Worm (Caenorhabditis elegans) whole organism, midembryonic: ENCODE results near the gene srlf-11.

Source experiments
- flt-1 ChIP-seq: fragments of 200-800 bp; sonication (Bioruptor generic); IDR thresholded peaks from 2 replicates; pipeline ENCODE4 v1.3.6; 2022; ENCODE audit warnings: missing genetic modification characterization, missing compliant biosample characterization
- tab-1 ChIP-seq: fragments of 200-800 bp; sonication (Bioruptor generic); IDR thresholded peaks from 2 replicates; pipeline ENCODE4 v1.3.6; 2022; ENCODE audit warnings: missing genetic modification characterization, missing compliant biosample characterization

DNA sequence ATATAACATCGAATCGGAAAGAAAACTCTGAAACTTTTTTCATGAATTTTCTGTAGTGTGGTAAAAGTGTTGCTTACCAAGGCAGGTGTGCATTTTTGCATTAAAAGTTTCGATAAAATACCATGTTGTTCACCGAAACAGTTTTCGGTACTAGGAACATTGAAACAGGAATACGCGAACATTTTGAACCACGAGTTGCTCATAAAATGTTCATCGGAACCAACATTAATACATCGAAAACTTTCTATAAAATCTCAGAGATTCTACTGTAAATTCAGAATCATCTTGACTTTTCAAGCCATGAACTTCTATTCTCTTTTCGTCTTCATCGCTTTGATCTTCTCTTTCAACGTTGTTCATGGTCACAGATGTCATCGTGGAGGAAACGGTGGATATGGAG, 5.6 kb downstream of the srlf-11 start, which contains the start of gene fipr-15:
- TF ChIP-seq flt-1 (GFP tag; lab: Robert Waterston, UW) (no peak), tab-1 (GFP tag; lab: Robert Waterston, UW) (no peak)
